Fruit fly (Drosophila melanogaster): ENCODE data around the gene MED6.

dm6 chr3R:9746267-9746666, 22.5 kb downstream of the MED6 start, which contains the start of gene CG34409:
- TF ChIP-seq CTCF (optimal IDR thresholded peaks at IDR 0.05), result no peak
- TF ChIP-seq CG8478 (optimal IDR thresholded peaks at IDR 0.05), result no peak

All from S2 (cell line).